Worm (Caenorhabditis elegans) whole organism, early embryonic: ENCODE results near the gene glb-2.

Source experiments
- hmbx-1 ChIP-seq: sonication (generic microtip); optimal IDR thresholded peaks from 2 replicates; lab custom pipeline; 2016; ENCODE audit warnings: mild to moderate bottlenecking, missing genetic modification characterization, missing compliant biosample characterization
- hmg-4 ChIP-seq: fragments of 200-800 bp; sonication (Bioruptor generic); optimal IDR thresholded peaks from 2 replicates; lab custom pipeline; 2018; ENCODE audit warnings: mild to moderate bottlenecking, missing genetic modification characterization, missing compliant biosample characterization
- tbx-11 ChIP-seq: fragments of 200-800 bp; sonication (Bioruptor generic); IDR thresholded peaks from 2 replicates; pipeline ENCODE4 v1.3.6; 2022; ENCODE audit warnings: missing genetic modification characterization, missing compliant biosample characterization

DNA sequence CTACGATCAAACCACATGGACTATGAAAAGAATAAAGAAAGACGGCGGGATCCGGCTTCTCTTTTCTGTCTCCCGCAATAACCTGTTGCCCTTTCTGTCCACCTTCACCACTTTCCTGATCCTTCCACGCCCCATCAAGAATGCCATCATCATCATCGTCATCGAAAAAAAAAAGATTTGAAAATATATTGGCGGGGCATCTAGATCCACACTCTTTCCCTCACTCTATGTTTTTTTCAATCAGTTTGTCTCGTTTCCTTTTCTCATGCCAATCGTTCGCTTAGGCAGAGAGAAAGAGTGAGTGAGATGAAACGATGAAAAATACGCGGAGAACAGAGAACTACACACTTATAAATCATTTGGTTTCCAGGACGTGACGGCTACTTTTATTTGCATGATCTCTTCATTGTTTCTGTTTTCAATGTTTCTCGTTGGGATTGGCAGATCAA lies 29.4 kb downstream of the glb-2 start:
- TF ChIP-seq hmg-4 (GFP tag; lab: Kevin White, UChicago) (no peak), tbx-11 (GFP tag; lab: Robert Waterston, UW) (no peak), hmbx-1 (no peak)
